Worm (Caenorhabditis elegans): ENCODE results near the gene nhr-221.

DNA sequence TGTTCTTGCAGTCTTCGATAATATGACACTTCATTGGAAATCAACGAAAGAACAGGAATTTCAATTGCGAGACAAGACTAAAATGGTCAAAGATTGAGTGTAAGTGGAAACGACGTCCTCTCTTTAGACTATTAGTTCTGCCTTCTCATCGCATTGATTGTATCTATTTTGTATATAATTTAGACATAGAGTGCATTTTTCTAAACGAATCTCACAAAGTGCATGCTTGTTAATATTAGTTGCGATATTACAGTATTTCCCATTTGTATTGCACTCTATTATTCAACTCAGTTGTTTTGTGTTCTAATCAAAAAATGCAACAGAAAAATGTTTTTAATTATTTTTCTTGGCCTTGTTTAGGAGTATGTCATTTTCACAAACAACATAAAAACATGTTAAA, 3.1 kb upstream of the nhr-221 start, which contains the start of gene nhr-93:
- TF ChIP-seq mdl-1 (tag; optimal IDR thresholded peaks at IDR 0.05) (no peak), nhr-11 (tag; optimal IDR thresholded peaks at IDR 0.05) (no peak), nhr-12 (tag; optimal IDR thresholded peaks at IDR 0.05) (no peak), aly-2 (tag; optimal IDR thresholded peaks at IDR 0.05) (no peak), ztf-11 (tag; optimal IDR thresholded peaks at IDR 0.05) (no peak), jun-1 (tag; optimal IDR thresholded peaks at IDR 0.05) (no peak), nhr-77 (tag; optimal IDR thresholded peaks at IDR 0.05) (no peak), fos-1 (tag; optimal IDR thresholded peaks at IDR 0.05) (no peak), nhr-76 (tag; optimal IDR thresholded peaks at IDR 0.05) (no peak), ZK546.5 (tag; optimal IDR thresholded peaks at IDR 0.05) (no peak), nhr-237 (tag; optimal IDR thresholded peaks at IDR 0.05) (no peak), nhr-28 (tag; optimal IDR thresholded peaks at IDR 0.05) (no peak)

Measured in whole organism, L3 larva.